Fruit fly (Drosophila melanogaster) whole organism, wandering third instar larva: ENCODE measurements around the gene CG33128.

ENCODE experiments used
- CG32264 ChIP-seq: fragments of 200-800 bp; sonication (Bioruptor generic); optimal IDR thresholded peaks from 2 replicates; lab custom pipeline; 2016; ENCODE audit warnings: missing biosample characterization, missing genetic modification characterization
- CG9705 ChIP-seq: fragments of 200-800 bp; sonication (Bioruptor generic); optimal IDR thresholded peaks from 2 replicates; lab custom pipeline; 2018; ENCODE audit warnings: missing biosample characterization, mild to moderate bottlenecking, missing genetic modification characterization
- CrebA ChIP-seq: fragments of 200-800 bp; sonication (Bioruptor generic); optimal IDR thresholded peaks from 2 replicates; lab custom pipeline; 2016; ENCODE audit warnings: missing biosample characterization, mild to moderate bottlenecking, missing genetic modification characterization, borderline replicate concordance
- Dfd ChIP-seq: fragments of >200 bp; optimal IDR thresholded peaks from 2 replicates; lab custom pipeline; 2017; ENCODE audit warnings: missing biosample characterization, missing genetic modification characterization
- Dif ChIP-seq: fragments of 200-275, 200-300 bp; sonication (Bioruptor generic); optimal IDR thresholded peaks from 2 replicates; lab custom pipeline; 2018; ENCODE audit warnings: missing biosample characterization, missing genetic modification characterization; ENCODE audit not compliant: partially characterized antibody
- HLH106 ChIP-seq: fragments of 200-800 bp; optimal IDR thresholded peaks from 3 replicates; lab custom pipeline; 2019; ENCODE audit warnings: missing biosample characterization, mild to moderate bottlenecking, missing genetic modification characterization, moderate library complexity
- Hnf4 ChIP-seq: fragments of 200-800 bp; sonication (Bioruptor generic); optimal IDR thresholded peaks from 2 replicates; lab custom pipeline; 2016; ENCODE audit warnings: missing biosample characterization, mild to moderate bottlenecking, missing genetic modification characterization
- Hr83 ChIP-seq: fragments of 200-300 bp; sonication (Bioruptor generic); optimal IDR thresholded peaks from 2 replicates; lab custom pipeline; 2016; ENCODE audit warnings: missing biosample characterization, mild to moderate bottlenecking, missing genetic modification characterization, moderate library complexity; ENCODE audit not compliant: poor library complexity, severe bottlenecking
- Jra ChIP-seq: sonication (Bioruptor generic); optimal IDR thresholded peaks from 2 replicates; lab custom pipeline; 2016; ENCODE audit warnings: missing biosample characterization, missing genetic modification characterization
- Mio ChIP-seq: sonication (Bioruptor generic); optimal IDR thresholded peaks from 2 replicates; lab custom pipeline; 2016; ENCODE audit warnings: missing biosample characterization, missing genetic modification characterization
- Myc ChIP-seq: fragments of >200 bp; optimal IDR thresholded peaks from 2 replicates; lab custom pipeline; 2017
- N ChIP-seq: fragments of >200 bp; optimal IDR thresholded peaks from 2 replicates; lab custom pipeline; 2018; ENCODE audit warnings: missing biosample characterization, missing external identifiers, missing genetic modification characterization
- OdsH ChIP-seq: fragments of 200-800 bp; sonication (Bioruptor generic); optimal IDR thresholded peaks from 2 replicates; lab custom pipeline; 2016; ENCODE audit warnings: missing biosample characterization, mild to moderate bottlenecking, missing genetic modification characterization
- Rel ChIP-seq, 2 experiments: fragments of 200-800 bp; sonication (Bioruptor generic) in 1 of 2; optimal IDR thresholded peaks; 2 replicates in 1 of 2; 3 replicates in 1 of 2; lab custom pipeline; 2016 to 2019; ENCODE audit warnings: mild to moderate bottlenecking in 2 of 2, missing biosample characterization in 2 of 2, missing genetic modification characterization in 2 of 2, moderate library complexity in 1 of 2
- Sp1 ChIP-seq: fragments of 200-800 bp; sonication (Bioruptor generic); optimal IDR thresholded peaks from 3 replicates; lab custom pipeline; 2019; ENCODE audit warnings: missing biosample characterization, mild to moderate bottlenecking, missing genetic modification characterization, moderate library complexity
- br ChIP-seq: fragments of 200-800 bp; sonication (Bioruptor generic); optimal IDR thresholded peaks from 2 replicates; lab custom pipeline; 2016; ENCODE audit warnings: missing biosample characterization, missing genetic modification characterization
- dmrt93B ChIP-seq: fragments of 200-800 bp; sonication (Bioruptor generic); optimal IDR thresholded peaks from 2 replicates; lab custom pipeline; 2018; ENCODE audit warnings: missing biosample characterization, mild to moderate bottlenecking, missing genetic modification characterization
- dsf ChIP-seq: sonication (Bioruptor generic); optimal IDR thresholded peaks from 2 replicates; lab custom pipeline; 2016; ENCODE audit warnings: missing biosample characterization, missing genetic modification characterization, borderline replicate concordance
- foxo ChIP-seq, 2 experiments: fragments of 200-800 bp; sonication (Bioruptor generic); optimal IDR thresholded peaks; 2 replicates in 1 of 2; 3 replicates in 1 of 2; lab custom pipeline; 2016 to 2017; ENCODE audit warnings: missing biosample characterization in 2 of 2, missing genetic modification characterization in 2 of 2
- h ChIP-seq: fragments of 200-800 bp; sonication (Bioruptor generic); optimal IDR thresholded peaks from 3 replicates; lab custom pipeline; 2016; ENCODE audit warnings: missing biosample characterization, mild to moderate bottlenecking, missing genetic modification characterization
- jim ChIP-seq: fragments of 175-275, 200-325 bp; sonication (Bioruptor generic); optimal IDR thresholded peaks from 2 replicates; lab custom pipeline; 2016; ENCODE audit warnings: missing biosample characterization, mild to moderate bottlenecking, missing genetic modification characterization
- pan ChIP-seq: fragments of >200 bp; optimal IDR thresholded peaks from 2 replicates; lab custom pipeline; 2017
- psq ChIP-seq: fragments of 200-800 bp; sonication (Bioruptor generic); optimal IDR thresholded peaks from 3 replicates; lab custom pipeline; 2017; ENCODE audit warnings: missing biosample characterization, mild to moderate bottlenecking, missing genetic modification characterization, moderate library complexity
- sage ChIP-seq: fragments of 200-800 bp; sonication (Bioruptor generic); optimal IDR thresholded peaks from 2 replicates; lab custom pipeline; 2016; ENCODE audit warnings: missing biosample characterization, mild to moderate bottlenecking, missing genetic modification characterization
- sv ChIP-seq: fragments of 200-800 bp; sonication (Bioruptor generic); optimal IDR thresholded peaks from 3 replicates; lab custom pipeline; 2016; ENCODE audit warnings: missing biosample characterization, missing genetic modification characterization
- tai ChIP-seq: sonication (Bioruptor generic); optimal IDR thresholded peaks from 2 replicates; lab custom pipeline; 2016; ENCODE audit warnings: missing biosample characterization, missing genetic modification characterization
- woc ChIP-seq: sonication (Bioruptor generic); optimal IDR thresholded peaks from 2 replicates; lab custom pipeline; 2016; ENCODE audit warnings: missing biosample characterization, mild to moderate bottlenecking, missing genetic modification characterization

Gene CG33128

DNA sequence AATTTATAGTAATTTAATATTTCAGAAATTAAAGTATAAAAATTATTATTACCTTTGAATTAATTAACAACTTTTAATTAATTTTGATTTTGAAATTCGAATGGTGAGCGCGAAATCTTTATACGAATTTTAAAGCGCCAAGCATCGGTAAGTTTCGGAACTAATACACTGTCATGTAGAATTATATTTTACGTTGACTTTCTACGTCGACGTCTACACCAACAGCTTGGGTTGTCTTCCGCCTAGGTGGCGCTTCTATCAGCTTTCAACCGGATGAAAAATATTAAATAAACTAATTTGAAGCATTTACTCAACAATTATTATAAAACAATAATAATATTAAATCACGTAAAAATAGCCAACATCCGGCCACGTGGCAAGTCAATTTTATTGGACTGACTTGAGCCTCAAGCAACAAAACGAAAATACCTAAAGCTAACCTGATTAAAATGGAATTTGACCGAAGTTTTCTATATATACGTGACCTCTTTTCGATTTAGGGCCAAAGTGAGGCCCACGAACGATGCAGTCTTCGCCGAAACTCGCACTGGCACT, 2.0 kb upstream of the CG33128 start, which contains the start of gene CG31928:
CG31928 (plus strand) TSS at position 505 of the 555 bp plus-strand sequence.
- TF ChIP-seq Myc = peak; percentile 85
- TF ChIP-seq CrebA = no peak
- TF ChIP-seq Mio (GFP tag; lab: Kevin White, UChicago) = no peak

DNA sequence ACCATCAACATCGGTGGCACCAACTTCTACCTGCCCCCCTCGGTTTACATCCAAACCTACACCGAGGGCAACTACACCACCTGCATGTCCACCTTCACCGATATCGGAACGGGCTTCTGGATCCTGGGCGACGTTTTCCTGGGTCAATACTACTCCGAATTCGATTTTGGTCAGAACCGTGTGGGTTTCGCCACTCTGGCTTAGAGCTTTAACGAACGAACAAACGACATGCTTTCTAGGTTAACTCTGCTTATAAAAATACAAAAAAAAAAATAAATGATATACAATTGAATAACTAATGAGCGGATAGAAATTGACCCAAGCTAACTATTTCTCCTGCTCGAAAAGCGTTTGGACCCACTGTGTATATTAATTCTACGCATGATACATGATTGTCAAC, 1.3 kb downstream of the CG33128 start, which contains the start of gene CG31926:
CG31926 (plus strand) TSS at position 301 of the 400 bp plus-strand sequence.
- TF ChIP-seq Rel (GFP tag; optimal IDR thresholded peaks at IDR 0.05; lab: Kevin White, UChicago) (no peak), Rel (tag; optimal IDR thresholded peaks at IDR 0.05; lab: Kevin White, UChicago) (no peak), Hnf4 (GFP tag; lab: Kevin White, UChicago) (no peak), woc (no peak), sv (GFP tag; lab: Kevin White, UChicago) (no peak), Dfd (GFP tag; lab: Kevin White, UChicago) (no peak), OdsH (GFP tag; lab: Kevin White, UChicago) (no peak), sage (GFP tag; lab: Kevin White, UChicago) (no peak), jim (no peak), Jra (GFP tag; lab: Kevin White, UChicago) (no peak), dsf (GFP tag; lab: Kevin White, UChicago) (no peak), Mio (GFP tag; lab: Kevin White, UChicago) (no peak), CG9705 (GFP tag; lab: Kevin White, UChicago) (no peak), dmrt93B (GFP tag; lab: Kevin White, UChicago) (no peak), foxo (GFP tag; optimal IDR thresholded peaks at IDR 0.05; lab: Kevin White, UChicago) (no peak), CG32264 (GFP tag; lab: Kevin White, UChicago) (no peak), Sp1 (GFP tag; lab: Kevin White, UChicago) (no peak)

DNA sequence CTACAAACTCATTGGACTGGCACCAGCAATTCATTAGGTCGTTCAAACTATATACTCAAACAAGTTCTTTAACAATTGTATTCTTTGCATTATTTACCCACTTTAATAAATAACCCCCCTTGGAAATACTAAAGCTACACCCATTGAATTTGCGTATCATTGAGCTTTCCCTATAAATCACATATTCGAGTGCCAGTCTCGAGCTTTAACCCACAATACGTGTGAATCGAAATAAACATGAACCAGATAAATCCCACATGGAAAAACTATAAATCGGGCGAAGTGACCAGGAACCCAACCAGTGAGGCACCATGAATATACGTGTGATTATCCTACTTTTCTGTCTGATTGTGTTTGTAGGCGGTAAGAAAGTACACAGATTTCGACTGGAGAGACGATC, 3.1 kb downstream of the CG33128 start, which contains the start of gene CG31661:
CG31661 (plus strand) TSS at position 301 of the 400 bp plus-strand sequence.
- TF ChIP-seq psq (GFP tag; lab: Kevin White, UChicago) = no peak
- TF ChIP-seq woc = no peak
- no peak for TF ChIP-seq foxo (GFP tag; optimal IDR thresholded peaks at IDR 0.05; lab: Kevin White, UChicago)
- TF ChIP-seq HLH106 = no peak
- TF ChIP-seq tai (GFP tag; lab: Kevin White, UChicago) = no peak
- no peak for TF ChIP-seq Dif (GFP tag; lab: Kevin White, UChicago)
- no peak for TF ChIP-seq Mio (GFP tag; lab: Kevin White, UChicago)
- no peak for TF ChIP-seq h (GFP tag; lab: Kevin White, UChicago)
- no peak for TF ChIP-seq br (GFP tag; lab: Kevin White, UChicago)
- TF ChIP-seq Dfd (GFP tag; lab: Kevin White, UChicago) = no peak
- TF ChIP-seq, all 38 proteins: peak for 0

DNA sequence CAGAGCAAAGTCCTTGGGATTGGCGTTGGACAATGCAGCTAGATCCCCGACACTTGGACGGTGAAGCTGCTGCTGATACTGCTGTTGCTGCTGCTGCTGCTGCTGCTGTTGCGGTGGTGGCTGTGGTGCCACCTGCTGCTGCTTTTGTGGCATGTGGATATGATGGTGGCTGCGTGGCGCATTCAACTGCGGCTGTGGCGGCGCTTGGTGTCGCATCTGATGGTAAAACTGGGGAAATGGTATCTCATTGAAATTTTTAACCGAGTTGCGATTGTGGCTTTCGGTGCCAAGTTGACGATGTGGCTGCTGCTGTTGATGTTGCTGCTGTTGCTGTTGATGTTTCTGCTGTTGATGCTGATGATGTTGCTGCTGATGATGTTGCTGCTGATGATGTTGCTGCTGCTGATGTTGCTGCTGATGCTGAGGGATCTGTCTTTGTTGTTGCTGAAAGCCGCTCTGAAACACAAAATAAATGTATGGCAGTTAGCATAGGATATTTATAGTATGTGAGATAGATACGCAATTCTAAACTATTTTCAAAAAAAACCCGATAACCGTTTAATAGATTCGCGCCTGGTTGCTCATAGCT, 5.2 kb downstream of the CG33128 start:
- TF ChIP-seq Dfd (GFP tag; lab: Kevin White, UChicago) (peak; percentile 96), Rel (GFP tag; optimal IDR thresholded peaks at IDR 0.05; lab: Kevin White, UChicago) (no peak), Rel (tag; optimal IDR thresholded peaks at IDR 0.05; lab: Kevin White, UChicago) (no peak), Hnf4 (GFP tag; lab: Kevin White, UChicago) (no peak)

DNA sequence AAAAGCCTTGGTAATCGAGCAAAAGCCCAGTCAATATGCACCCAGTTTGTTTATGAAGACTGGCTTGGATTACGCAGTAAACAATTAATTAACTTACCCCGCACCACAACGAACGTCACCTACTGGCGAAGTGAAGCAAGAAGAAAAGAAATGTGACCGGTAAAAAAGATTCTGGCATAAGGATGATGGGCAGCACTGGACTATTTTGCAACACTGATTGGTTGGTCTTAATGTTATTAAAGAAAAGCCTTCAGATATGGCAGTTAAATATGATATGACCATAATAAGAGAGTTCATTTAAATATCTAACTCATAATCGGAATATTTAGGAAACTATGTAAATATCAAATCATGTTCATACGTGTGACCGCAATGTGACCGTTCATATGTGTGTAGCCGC, 6.4 kb downstream of the CG33128 start, which contains the start of gene CG18131:
CG18131 (minus strand) TSS at position 297 of the 400 bp plus-strand sequence.
- TF ChIP-seq woc (no peak), Mio (GFP tag; lab: Kevin White, UChicago) (no peak), N (no peak), h (GFP tag; lab: Kevin White, UChicago) (no peak), pan (lab: Kevin White, UChicago) (no peak), Hr83 (no peak), Jra (GFP tag; lab: Kevin White, UChicago) (no peak), Hnf4 (GFP tag; lab: Kevin White, UChicago) (no peak)
